Fruit fly (Drosophila melanogaster): ENCODE results near the gene Klp31E.

Gene Klp31E

DNA sequence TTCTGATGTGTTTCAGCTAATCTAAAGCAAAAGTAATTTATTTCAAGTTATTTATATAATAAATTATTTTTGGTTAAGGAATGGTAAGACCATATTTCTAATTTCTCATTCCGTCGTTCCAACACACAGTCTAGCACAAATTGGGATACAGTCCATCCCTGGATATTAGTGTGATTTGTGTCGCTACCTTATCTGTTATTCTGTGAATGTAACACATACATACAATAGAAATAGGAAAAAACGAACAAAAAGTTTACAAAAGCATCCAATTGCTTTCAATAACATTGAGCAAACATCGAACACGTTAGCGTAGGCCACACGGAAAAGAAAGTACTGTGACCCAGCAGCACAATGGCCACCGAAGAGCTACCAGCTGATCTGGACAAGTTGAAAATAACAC lies 47.3 kb upstream of the Klp31E start, which contains the start of gene CG5056 (continued):
- TF ChIP-seq cato (GFP tag; optimal IDR thresholded peaks at IDR 0.05; ENCODE audit: borderline replicate concordance) (no peak), h (optimal IDR thresholded peaks at IDR 0.05) (no peak), emc (GFP tag; optimal IDR thresholded peaks at IDR 0.05) (no peak), ATbp (GFP tag; optimal IDR thresholded peaks at IDR 0.05) (no peak), Xbp1 (GFP tag; optimal IDR thresholded peaks at IDR 0.05) (peak; percentile 28), CG15011 (GFP tag; optimal IDR thresholded peaks at IDR 0.05) (no peak), CG4424 (GFP tag; optimal IDR thresholded peaks at IDR 0.05) (peak; percentile 3), hb (GFP tag; IDR thresholded peaks at IDR 0.05; ENCODE audit: partially characterized antibody) (no peak), nmo (GFP tag; optimal IDR thresholded peaks at IDR 0.05) (peak; percentile 64), Lhr (GFP tag; optimal IDR thresholded peaks at IDR 0.05) (peak; percentile 54), dimm (GFP tag; IDR thresholded peaks at IDR 0.05) (no peak), jumu (GFP tag; optimal IDR thresholded peaks at IDR 0.05) (no peak), D (optimal IDR thresholded peaks at IDR 0.05) (no peak), D (GFP tag; optimal IDR thresholded peaks at IDR 0.05) (peak; percentile 22), Scr (GFP tag; IDR thresholded peaks at IDR 0.05; ENCODE audit: partially characterized antibody) (peak; percentile 26; the same call in 1 of the 2 replicates), grau (tag; optimal IDR thresholded peaks at IDR 0.05) (peak; percentile 34), zfh1 (GFP tag; IDR thresholded peaks at IDR 0.05) (no peak), CG8924 (tag; optimal IDR thresholded peaks at IDR 0.05) (peak; percentile 59), CG6791 (GFP tag; IDR thresholded peaks at IDR 0.05; ENCODE audit: partially characterized antibody) (0 out of 3 replicates have a peak, but pooled peaks have one; percentile 25), CG14710 (tag; optimal IDR thresholded peaks at IDR 0.05) (peak; percentile 65), CG11398 (GFP tag; optimal IDR thresholded peaks at IDR 0.05) (no peak), CG11723 (GFP tag; optimal IDR thresholded peaks at IDR 0.05) (peak; percentile 87), CG7839 (tag; optimal IDR thresholded peaks at IDR 0.05) (no peak), oc (tag; optimal IDR thresholded peaks at IDR 0.05) (no peak), Nf-YC (tag; optimal IDR thresholded peaks at IDR 0.05) (peak; percentile 53), cas (GFP tag; IDR thresholded peaks at IDR 0.05) (no peak), Xrp1 (GFP tag; IDR thresholded peaks at IDR 0.05) (peak; percentile 17; the same call in 1 of the 2 replicates), Med (GFP tag) (peak; percentile 78), Hmr (GFP tag; optimal IDR thresholded peaks at IDR 0.05) (no peak), CG1024 (GFP tag; IDR thresholded peaks at IDR 0.05) (peak; percentile 93), row (GFP tag; IDR thresholded peaks at IDR 0.05) (peak; percentile 86), NfI (GFP tag; optimal IDR thresholded peaks at IDR 0.05) (peak; percentile 28), pzg (GFP tag; optimal IDR thresholded peaks at IDR 0.05) (peak; percentile 88), hth (optimal IDR thresholded peaks at IDR 0.05) (no peak), CG16863 (GFP tag; optimal IDR thresholded peaks at IDR 0.05) (no peak), CG7928 (GFP tag; optimal IDR thresholded peaks at IDR 0.05) (peak; percentile 95), CG32767 (GFP tag; IDR thresholded peaks at IDR 0.05) (peak; percentile 75), Tbp (GFP tag; optimal IDR thresholded peaks at IDR 0.05) (no peak), CG11695 (GFP tag; IDR thresholded peaks at IDR 0.05) (no peak), slbo (GFP tag; IDR thresholded peaks at IDR 0.05) (peak; percentile 43; the same call in 1 of the 2 replicates), CG12391 (tag; optimal IDR thresholded peaks at IDR 0.05) (peak; percentile 47), phol (tag; optimal IDR thresholded peaks at IDR 0.05) (peak; percentile 40), HmgZ (tag; optimal IDR thresholded peaks at IDR 0.05) (peak; percentile 62), CG9932 (GFP tag; IDR thresholded peaks at IDR 0.05) (peak; percentile 36; the same call in 1 of the 2 replicates), bigmax (GFP tag; optimal IDR thresholded peaks at IDR 0.05) (peak; percentile 69), lola (GFP tag; optimal IDR thresholded peaks at IDR 0.05) (no peak), CG7987 (GFP tag; optimal IDR thresholded peaks at IDR 0.05) (peak; percentile 5), Dll (GFP tag; IDR thresholded peaks at IDR 0.05; ENCODE audit: partially characterized antibody) (peak; percentile 28; the same call in 1 of the 4 replicates), CG8290 (GFP tag; optimal IDR thresholded peaks at IDR 0.05) (peak; percentile 12), CG8290 (tag; optimal IDR thresholded peaks at IDR 0.05) (no peak), CG7271 (tag; optimal IDR thresholded peaks at IDR 0.05) (peak; percentile 11)

Data from whole organism, embryonic.